Fruit fly (Drosophila melanogaster) whole organism, embryonic: ENCODE results near the gene CG9269.
A peak's percentile ranks its signal among the peaks of the same experiment; 100 is the strongest.

Experiments
- Atf3 ChIP-seq: fragments of 200-800 bp; sonication (Bioruptor generic); optimal IDR thresholded peaks from 3 replicates; lab custom pipeline; 2016; ENCODE audit warnings: missing biosample characterization, missing genetic modification characterization
- CG10209 ChIP-seq: fragments of 200-800 bp; sonication (Bioruptor generic); optimal IDR thresholded peaks from 3 replicates; lab custom pipeline; 2017; ENCODE audit warnings: missing biosample characterization, mild to moderate bottlenecking, missing genetic modification characterization, missing genetic modification reagents
- CG11085 ChIP-seq: fragments of 200-800 bp; sonication (Bioruptor generic); IDR thresholded peaks from 2 replicates; pipeline ENCODE4 v1.3.6; 2022; ENCODE audit warnings: missing biosample characterization, missing genetic modification characterization
- CG12071 ChIP-seq: fragments of 200-800 bp; sonication (Bioruptor generic); optimal IDR thresholded peaks from 3 replicates; lab custom pipeline; 2018; ENCODE audit warnings: missing biosample characterization, mild to moderate bottlenecking, missing genetic modification characterization
- CG12155 ChIP-seq: fragments of 200-800 bp; sonication (Bioruptor generic); optimal IDR thresholded peaks from 3 replicates; lab custom pipeline; 2016; ENCODE audit warnings: missing biosample characterization, missing genetic modification characterization
- CG13296 ChIP-seq: fragments of 200-800 bp; sonication (Bioruptor generic); optimal IDR thresholded peaks from 3 replicates; lab custom pipeline; 2018; ENCODE audit warnings: missing biosample characterization, mild to moderate bottlenecking, missing genetic modification characterization
- CG15073 ChIP-seq: fragments of 200-800 bp; sonication (Bioruptor generic); optimal IDR thresholded peaks from 2 replicates; lab custom pipeline; 2016; ENCODE audit warnings: missing biosample characterization, missing genetic modification characterization
- CG15479 ChIP-seq: fragments of 200-800 bp; sonication (Bioruptor generic); optimal IDR thresholded peaks from 3 replicates; lab custom pipeline; 2019; ENCODE audit warnings: missing biosample characterization, mild to moderate bottlenecking, missing genetic modification characterization, moderate library complexity
- CG1602 ChIP-seq: fragments of 200-800 bp; sonication (Bioruptor generic); optimal IDR thresholded peaks from 3 replicates; lab custom pipeline; 2016; ENCODE audit warnings: missing biosample characterization, missing genetic modification characterization
- CG17359 ChIP-seq: fragments of 200-800 bp; sonication (Bioruptor generic); optimal IDR thresholded peaks from 3 replicates; lab custom pipeline; 2018; ENCODE audit warnings: missing biosample characterization, mild to moderate bottlenecking, missing genetic modification characterization, moderate library complexity
- CG17568 ChIP-seq: fragments of 200-800 bp; sonication (Bioruptor generic); optimal IDR thresholded peaks from 2 replicates; lab custom pipeline; 2018; ENCODE audit warnings: missing biosample characterization, mild to moderate bottlenecking, missing genetic modification characterization, moderate library complexity
- CG17912 ChIP-seq: fragments of 200-800 bp; sonication (Bioruptor generic); optimal IDR thresholded peaks from 2 replicates; lab custom pipeline; 2018; ENCODE audit warnings: missing biosample characterization, mild to moderate bottlenecking, missing genetic modification characterization
- CG30403 ChIP-seq: fragments of 200-800 bp; sonication (Bioruptor generic); optimal IDR thresholded peaks from 3 replicates; lab custom pipeline; 2016; ENCODE audit warnings: missing biosample characterization, missing genetic modification characterization
- CG3163 ChIP-seq: fragments of 200-800 bp; sonication (Bioruptor generic); optimal IDR thresholded peaks from 3 replicates; lab custom pipeline; 2016; ENCODE audit warnings: missing biosample characterization, missing genetic modification characterization
- CG4328 ChIP-seq: fragments of 200-800 bp; sonication (Bioruptor generic); optimal IDR thresholded peaks from 3 replicates; lab custom pipeline; 2017; ENCODE audit warnings: missing biosample characterization, missing genetic modification reagents, missing genetic modification characterization
- CG4617 ChIP-seq: fragments of 200-800 bp; sonication (Bioruptor generic); optimal IDR thresholded peaks from 3 replicates; lab custom pipeline; 2016; ENCODE audit warnings: missing biosample characterization, missing genetic modification characterization, borderline replicate concordance
- CG4854 ChIP-seq: fragments of 200-800 bp; sonication (Bioruptor generic); optimal IDR thresholded peaks from 2 replicates; lab custom pipeline; 2016; ENCODE audit warnings: missing biosample characterization, missing genetic modification characterization, inconsistent platforms
- CG5245 ChIP-seq: fragments of 200-800 bp; sonication (Bioruptor generic); optimal IDR thresholded peaks from 3 replicates; lab custom pipeline; 2016; ENCODE audit warnings: missing biosample characterization, missing genetic modification characterization
- CG7786 ChIP-seq: fragments of 200-800 bp; sonication (Bioruptor generic); optimal IDR thresholded peaks from 2 replicates; lab custom pipeline; 2016; ENCODE audit warnings: missing biosample characterization, missing genetic modification characterization
- CG8478 ChIP-seq: fragments of >200 bp; optimal IDR thresholded peaks from 2 replicates; lab custom pipeline; 2018
- CG9797 ChIP-seq: fragments of 200-800 bp; sonication (Bioruptor generic); optimal IDR thresholded peaks from 3 replicates; lab custom pipeline; 2018; ENCODE audit warnings: missing biosample characterization, mild to moderate bottlenecking, missing genetic modification characterization
- CG9876 ChIP-seq: fragments of 200-800 bp; sonication (Bioruptor generic); optimal IDR thresholded peaks from 2 replicates; lab custom pipeline; 2016; ENCODE audit warnings: missing biosample characterization, missing genetic modification characterization
- Dip3 ChIP-seq: fragments of 200-800 bp; sonication (Bioruptor generic); optimal IDR thresholded peaks from 3 replicates; lab custom pipeline; 2016; ENCODE audit warnings: missing biosample characterization, missing genetic modification characterization
- Dp ChIP-seq: fragments of 200-800 bp; sonication (Bioruptor generic); optimal IDR thresholded peaks from 2 replicates; lab custom pipeline; 2018; ENCODE audit warnings: missing biosample characterization, mild to moderate bottlenecking, missing genetic modification characterization, moderate library complexity
- Fer1 ChIP-seq: fragments of 200-800 bp; sonication (Bioruptor generic); optimal IDR thresholded peaks from 2 replicates; lab custom pipeline; 2017; ENCODE audit warnings: missing biosample characterization, mild to moderate bottlenecking, missing genetic modification characterization
- Fer2 ChIP-seq: fragments of 200-800 bp; sonication (Bioruptor generic); optimal IDR thresholded peaks from 2 replicates; lab custom pipeline; 2018; ENCODE audit warnings: missing biosample characterization, mild to moderate bottlenecking, missing genetic modification characterization, moderate library complexity
- Gsc ChIP-seq: fragments of 200-800 bp; sonication (Bioruptor generic); IDR thresholded peaks from 2 replicates; pipeline ENCODE4 v1.3.6; 2022; ENCODE audit warnings: missing biosample characterization, missing genetic modification characterization
- Tbp ChIP-seq: fragments of >200 bp; optimal IDR thresholded peaks from 2 replicates; lab custom pipeline; 2018; ENCODE audit warnings: missing biosample characterization, missing genetic modification characterization
- YL-1 ChIP-seq: fragments of 200-800 bp; sonication (Bioruptor generic); optimal IDR thresholded peaks from 3 replicates; lab custom pipeline; 2017; ENCODE audit warnings: missing biosample characterization, mild to moderate bottlenecking, missing genetic modification characterization
- ac ChIP-seq: fragments of 200-800 bp; sonication (Bioruptor generic); optimal IDR thresholded peaks from 3 replicates; lab custom pipeline; 2017; ENCODE audit warnings: missing biosample characterization, mild to moderate bottlenecking, missing genetic modification characterization
- al ChIP-seq: fragments of 200-800 bp; sonication (Bioruptor generic); IDR thresholded peaks from 2 replicates; pipeline ENCODE4 v1.3.6; 2022; ENCODE audit warnings: missing biosample characterization, missing genetic modification characterization
- ap ChIP-seq: fragments of 200-800 bp; sonication (Bioruptor generic); IDR thresholded peaks from 2 replicates; pipeline ENCODE4 v1.3.6; 2022; ENCODE audit warnings: missing biosample characterization, missing genetic modification characterization
- btn ChIP-seq: fragments of 200-800 bp; sonication (Bioruptor generic); optimal IDR thresholded peaks from 2 replicates; lab custom pipeline; 2016; ENCODE audit warnings: missing biosample characterization, missing genetic modification characterization
- dm ChIP-seq: fragments of 200-800 bp; sonication (Bioruptor generic); optimal IDR thresholded peaks from 3 replicates; lab custom pipeline; 2016; ENCODE audit warnings: missing biosample characterization, missing genetic modification characterization
- ems ChIP-seq: fragments of 200-800 bp; sonication (Bioruptor generic); optimal IDR thresholded peaks from 3 replicates; lab custom pipeline; 2016; ENCODE audit warnings: missing biosample characterization, missing genetic modification characterization
- ewg ChIP-seq: fragments of 200-800 bp; sonication (Bioruptor generic); optimal IDR thresholded peaks from 3 replicates; lab custom pipeline; 2017; ENCODE audit warnings: mild to moderate bottlenecking, missing biosample characterization, missing genetic modification reagents, missing genetic modification characterization
- grau ChIP-seq: fragments of 200-800 bp; optimal IDR thresholded peaks from 3 replicates; lab custom pipeline; 2019; ENCODE audit warnings: missing biosample characterization, mild to moderate bottlenecking, missing genetic modification characterization, moderate library complexity
- jumu ChIP-seq: fragments of 200-800 bp; sonication (Bioruptor generic); optimal IDR thresholded peaks from 3 replicates; lab custom pipeline; 2016; ENCODE audit warnings: missing biosample characterization, missing genetic modification characterization
- kay ChIP-seq: fragments of 200-800 bp; sonication (Bioruptor generic); optimal IDR thresholded peaks from 2 replicates; lab custom pipeline; 2016; ENCODE audit warnings: missing biosample characterization, missing genetic modification characterization
- lmd ChIP-seq: fragments of 200-800 bp; sonication (Bioruptor generic); IDR thresholded peaks from 2 replicates; pipeline ENCODE4 v1.3.6; 2022; ENCODE audit warnings: missing biosample characterization, missing genetic modification characterization
- lov ChIP-seq, 2 experiments: fragments of 200-800 bp in 1 of 2; fragments of >200 bp in 1 of 2; sonication (Bioruptor generic) in 1 of 2; IDR thresholded peaks in 1 of 2; optimal IDR thresholded peaks in 1 of 2; 2 replicates in 1 of 2; 3 replicates in 1 of 2; pipeline versions ENCODE4 v1.3.6 to Lab custom; 2017 to 2022; ENCODE audit warnings: missing biosample characterization in 1 of 2, missing genetic modification characterization in 1 of 2
- nom ChIP-seq: fragments of 200-800 bp; sonication (Bioruptor generic); optimal IDR thresholded peaks from 2 replicates; lab custom pipeline; 2017; ENCODE audit warnings: missing biosample characterization, missing genetic modification characterization, mild to moderate bottlenecking, moderate library complexity, missing genetic modification reagents
- oc ChIP-seq: fragments of 200-800 bp; sonication (Bioruptor generic); optimal IDR thresholded peaks from 2 replicates; lab custom pipeline; 2018; ENCODE audit warnings: missing biosample characterization, mild to moderate bottlenecking, missing genetic modification characterization, moderate library complexity
- peb ChIP-seq: fragments of 200-800 bp; sonication (Bioruptor generic); IDR thresholded peaks from 2 replicates; pipeline ENCODE4 v1.3.6; 2022; ENCODE audit warnings: missing biosample characterization, missing genetic modification characterization
- pros ChIP-seq: fragments of 200-800 bp; sonication (Bioruptor generic); optimal IDR thresholded peaks from 3 replicates; lab custom pipeline; 2019; ENCODE audit warnings: missing biosample characterization, mild to moderate bottlenecking, missing genetic modification characterization, moderate library complexity
- sug ChIP-seq: fragments of 200-800 bp; optimal IDR thresholded peaks from 2 replicates; lab custom pipeline; 2019; ENCODE audit warnings: missing biosample characterization, mild to moderate bottlenecking, missing genetic modification characterization, moderate library complexity
- tna ChIP-seq: fragments of 200-800 bp; sonication (Bioruptor generic); IDR thresholded peaks from 2 replicates; pipeline ENCODE4 v1.3.6; 2022; ENCODE audit warnings: missing biosample characterization, missing genetic modification characterization; ENCODE audit not compliant: partially characterized antibody
- wor ChIP-seq: fragments of 200-800 bp; sonication (Bioruptor generic); IDR thresholded peaks from 2 replicates; pipeline ENCODE4 v1.3.6; 2022; ENCODE audit warnings: missing biosample characterization, missing genetic modification characterization
- zfh1 ChIP-seq: fragments of 200-800 bp; sonication (Bioruptor generic); IDR thresholded peaks from 3 replicates; pipeline ENCODE4 v1.3.6; 2022; ENCODE audit warnings: missing biosample characterization, missing genetic modification characterization

The CG9269 gene

DNA sequence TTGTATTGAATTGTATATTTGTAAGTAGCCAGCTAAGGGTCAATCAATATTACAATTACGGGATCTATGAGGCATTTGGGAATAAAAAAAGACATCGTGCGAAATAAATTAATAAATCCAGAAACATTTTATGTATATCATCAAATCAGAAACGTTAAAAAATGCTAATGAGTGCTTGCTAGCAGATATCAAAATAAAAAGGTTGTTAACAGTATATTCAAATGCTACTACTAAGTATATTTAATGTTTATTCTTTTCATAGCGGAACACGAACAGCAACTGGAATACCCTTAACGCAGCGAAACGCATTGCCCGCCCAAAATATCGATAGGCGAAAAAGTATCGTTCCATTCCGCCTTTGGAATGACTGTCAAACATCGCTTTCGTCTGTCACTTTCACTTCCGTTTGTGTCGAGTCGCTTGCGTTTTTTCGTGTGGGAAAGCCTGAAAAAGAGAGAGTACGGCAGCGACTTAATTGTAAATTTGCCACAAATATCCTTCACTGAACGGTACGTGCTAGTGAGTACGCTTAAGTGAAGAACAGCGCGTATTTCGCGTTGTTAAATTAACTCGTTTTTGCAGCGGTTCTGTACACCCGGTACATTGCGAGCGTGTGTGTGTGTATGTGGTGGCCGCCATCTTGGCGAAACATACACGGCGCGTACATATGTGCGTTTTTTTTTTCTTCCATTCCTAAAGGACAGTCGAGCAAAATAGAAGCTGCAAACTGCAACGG is 45.4 kb downstream of the CG9269 start, which contains the start of gene B52 (continued):
- TF ChIP-seq ewg (GFP tag; lab: Kevin White, UChicago) = peak; percentile 44
- TF ChIP-seq CG17912 (GFP tag; lab: Kevin White, UChicago) = peak; percentile 71
- TF ChIP-seq peb = no peak; the same call in 1 of the 2 replicates
- TF ChIP-seq Tbp = no peak
- no peak for TF ChIP-seq sug (tag; lab: Kevin White, UChicago)
- TF ChIP-seq btn (GFP tag; lab: Kevin White, UChicago) = peak; percentile 43
- no peak for TF ChIP-seq tna (GFP tag; lab: Robert Waterston, UW)
- peak; percentile 53 for TF ChIP-seq CG17359
- TF ChIP-seq CG12071 = peak; percentile 83
- no peak for TF ChIP-seq CG8478 (lab: Kevin White, UChicago)
- TF ChIP-seq CG9876 (GFP tag; lab: Kevin White, UChicago) = peak; percentile 42
- TF ChIP-seq ap (GFP tag; lab: Robert Waterston, UW) = no peak; the same call in 1 of the 2 replicates
- TF ChIP-seq CG3163 = peak; percentile 20
- TF ChIP-seq YL-1 = peak; percentile 96
- no peak for TF ChIP-seq kay (GFP tag; lab: Kevin White, UChicago)
- TF ChIP-seq al (GFP tag; lab: Robert Waterston, UW) = peak; percentile 53; the same call in 1 of the 2 replicates
- TF ChIP-seq Gsc = no peak; the same call in 1 of the 2 replicates
- peak; percentile 69 for TF ChIP-seq CG4328 (GFP tag; lab: Kevin White, UChicago)
- peak; percentile 85 for TF ChIP-seq Fer1 (GFP tag; lab: Kevin White, UChicago)
- TF ChIP-seq ac (GFP tag; lab: Kevin White, UChicago) = peak; percentile 28
- no peak for TF ChIP-seq oc (tag; lab: Kevin White, UChicago)
- TF ChIP-seq CG15073 (GFP tag; lab: Kevin White, UChicago) = no peak
- peak; percentile 29 for TF ChIP-seq jumu
- no peak for TF ChIP-seq Atf3
- no peak for TF ChIP-seq wor (GFP tag; lab: Robert Waterston, UW)
- TF ChIP-seq CG7786 (GFP tag; lab: Kevin White, UChicago) = peak; percentile 21
- TF ChIP-seq ems = peak; percentile 51
- peak; percentile 31 for TF ChIP-seq CG9797 (GFP tag; lab: Kevin White, UChicago)
- TF ChIP-seq lov (optimal IDR thresholded peaks at IDR 0.05; lab: Kevin White, UChicago) = no peak
- peak; percentile 69; the same call in 1 of the 3 replicates for TF ChIP-seq lov (GFP tag; IDR thresholded peaks at IDR 0.05; lab: Robert Waterston, UW)
- peak; percentile 77 for TF ChIP-seq zfh1
- peak; percentile 15 for TF ChIP-seq CG5245
- no peak for TF ChIP-seq CG4854 (GFP tag; lab: Kevin White, UChicago)
- peak; percentile 82 for TF ChIP-seq CG13296 (GFP tag; lab: Kevin White, UChicago)
- TF ChIP-seq nom (GFP tag; lab: Kevin White, UChicago) = peak; percentile 86
- peak; percentile 25 for TF ChIP-seq CG1602 (GFP tag; lab: Kevin White, UChicago)
- TF ChIP-seq Dp = peak; percentile 15
- TF ChIP-seq CG15479 = peak; percentile 18
- peak; percentile 9 for TF ChIP-seq CG4617 (GFP tag; lab: Kevin White, UChicago)
- TF ChIP-seq grau (tag; lab: Kevin White, UChicago) = peak; percentile 41
- TF ChIP-seq CG17568 (GFP tag; lab: Kevin White, UChicago) = peak; percentile 77
- TF ChIP-seq Fer2 (tag; lab: Kevin White, UChicago) = peak; percentile 17
- TF ChIP-seq CG12155 (GFP tag; lab: Kevin White, UChicago) = no peak
- TF ChIP-seq dm (GFP tag; lab: Kevin White, UChicago) = peak; percentile 80
- peak; percentile 57; the same call in 1 of the 2 replicates for TF ChIP-seq CG11085
- peak; percentile 47 for TF ChIP-seq lmd
- no peak for TF ChIP-seq pros (GFP tag; lab: Kevin White, UChicago)
- TF ChIP-seq Dip3 = peak; percentile 17
- TF ChIP-seq CG10209 (GFP tag; lab: Kevin White, UChicago) = peak; percentile 65
- TF ChIP-seq CG30403 (GFP tag; lab: Kevin White, UChicago) = no peak
